Fruit fly (Drosophila melanogaster): ENCODE data around the gene CG2006.
A peak's percentile ranks its signal among the peaks of the same experiment; 100 is the strongest.

- peak; percentile 41 for TF ChIP-seq achi (GFP tag; optimal IDR thresholded peaks at IDR 0.05)
- TF ChIP-seq pdm3 (GFP tag; optimal IDR thresholded peaks at IDR 0.05) = no peak
- no peak for TF ChIP-seq Eip93F (GFP tag; optimal IDR thresholded peaks at IDR 0.05)
- no peak for TF ChIP-seq CG8319 (GFP tag; optimal IDR thresholded peaks at IDR 0.05)
- peak; percentile 10 for TF ChIP-seq net (GFP tag; optimal IDR thresholded peaks at IDR 0.05)
- TF ChIP-seq CG10631 (GFP tag; optimal IDR thresholded peaks at IDR 0.05) = peak; percentile 23
- TF ChIP-seq Gug (GFP tag; IDR thresholded peaks at IDR 0.05) = no peak
- TF ChIP-seq ss (GFP tag; optimal IDR thresholded peaks at IDR 0.05) = no peak
- peak; percentile 7 for TF ChIP-seq lz (GFP tag; optimal IDR thresholded peaks at IDR 0.05)
- TF ChIP-seq Hr38 (GFP tag; optimal IDR thresholded peaks at IDR 0.05) = no peak
- no peak for TF ChIP-seq Eip75B (GFP tag; optimal IDR thresholded peaks at IDR 0.05)
- TF ChIP-seq topi (GFP tag; optimal IDR thresholded peaks at IDR 0.05) = no peak
- no peak for TF ChIP-seq Hr4 (GFP tag; optimal IDR thresholded peaks at IDR 0.05)
These were observed 27.4 kb upstream of the CG2006 start for dm6 chr3R:29461846-29462245.

Measured in whole organism, prepupa.